Fruit fly (Drosophila melanogaster) whole organism, embryonic: ENCODE data around the gene lgs.

Experiments used
- Abd-B ChIP-seq: fragments of 200-800 bp; sonication (Bioruptor generic); optimal IDR thresholded peaks from 2 replicates; lab custom pipeline; 2018; ENCODE audit warnings: missing biosample characterization, mild to moderate bottlenecking, missing genetic modification characterization, moderate library complexity
- Asciz ChIP-seq: fragments of 200-800 bp; sonication (Bioruptor generic); optimal IDR thresholded peaks from 2 replicates; lab custom pipeline; 2017; ENCODE audit warnings: missing biosample characterization, mild to moderate bottlenecking, missing genetic modification characterization, missing genetic modification reagents
- CG10366 ChIP-seq: fragments of 200-800 bp; sonication (Bioruptor generic); IDR thresholded peaks from 2 replicates; pipeline ENCODE4 v1.3.6; 2022; ENCODE audit warnings: missing biosample characterization, missing genetic modification characterization
- CG10462 ChIP-seq: fragments of 200-800 bp; sonication (Bioruptor generic); optimal IDR thresholded peaks from 2 replicates; lab custom pipeline; 2016; ENCODE audit warnings: missing biosample characterization, missing genetic modification characterization
- CG10979 ChIP-seq: fragments of 200-800 bp; sonication (Bioruptor generic); optimal IDR thresholded peaks from 2 replicates; lab custom pipeline; 2018; ENCODE audit warnings: missing biosample characterization, mild to moderate bottlenecking, missing genetic modification characterization, moderate library complexity
- CG11456 ChIP-seq: fragments of 200-800 bp; sonication (Bioruptor generic); IDR thresholded peaks from 3 replicates; pipeline ENCODE4 v1.3.6; 2022; ENCODE audit warnings: missing biosample characterization, missing genetic modification characterization
- CG12391 ChIP-seq: fragments of 200-800 bp; sonication (Bioruptor generic); optimal IDR thresholded peaks from 3 replicates; lab custom pipeline; 2018; ENCODE audit warnings: missing biosample characterization, mild to moderate bottlenecking, missing genetic modification characterization, moderate library complexity
- CG15011 ChIP-seq: fragments of 200-800 bp; sonication (Bioruptor generic); optimal IDR thresholded peaks from 3 replicates; lab custom pipeline; 2018; ENCODE audit warnings: missing biosample characterization, mild to moderate bottlenecking, missing genetic modification characterization
- CG15073 ChIP-seq: fragments of 200-800 bp; sonication (Bioruptor generic); optimal IDR thresholded peaks from 2 replicates; lab custom pipeline; 2016; ENCODE audit warnings: missing biosample characterization, missing genetic modification characterization
- CG1647 ChIP-seq: fragments of 200-800 bp; sonication (Bioruptor generic); optimal IDR thresholded peaks from 3 replicates; lab custom pipeline; 2016; ENCODE audit warnings: missing biosample characterization, missing genetic modification characterization
- CG17829 ChIP-seq: fragments of 200-800 bp; optimal IDR thresholded peaks from 2 replicates; lab custom pipeline; 2019; ENCODE audit warnings: missing biosample characterization, mild to moderate bottlenecking, missing genetic modification characterization, moderate library complexity
- CG1832 ChIP-seq: fragments of 200-800 bp; sonication (Bioruptor generic); optimal IDR thresholded peaks from 2 replicates; lab custom pipeline; 2017; ENCODE audit warnings: missing biosample characterization, mild to moderate bottlenecking, missing genetic modification characterization, inconsistent platforms
- CG32767 ChIP-seq: fragments of 200-800 bp; sonication (Bioruptor generic); IDR thresholded peaks from 2 replicates; pipeline ENCODE4 v1.3.6; 2022; ENCODE audit warnings: missing biosample characterization, missing genetic modification characterization
- CG32772 ChIP-seq: fragments of 200-800 bp; sonication (Bioruptor generic); IDR thresholded peaks from 2 replicates; pipeline ENCODE4 v1.3.6; 2022; ENCODE audit warnings: missing biosample characterization, missing genetic modification characterization
- CG33213 ChIP-seq: fragments of 200-800 bp; sonication (Bioruptor generic); optimal IDR thresholded peaks from 3 replicates; lab custom pipeline; 2016; ENCODE audit warnings: missing biosample characterization, missing genetic modification characterization
- CG3726 ChIP-seq: fragments of 200-800 bp; sonication (Bioruptor generic); IDR thresholded peaks from 3 replicates; pipeline ENCODE4, ENCODE4 v1.3.6; 2022; ENCODE audit warnings: missing biosample characterization, missing genetic modification characterization
- CG4424 ChIP-seq: fragments of 200-800 bp; sonication (Bioruptor generic); optimal IDR thresholded peaks from 3 replicates; lab custom pipeline; 2016; ENCODE audit warnings: missing biosample characterization, missing genetic modification characterization
- CG4854 ChIP-seq: fragments of 200-800 bp; sonication (Bioruptor generic); optimal IDR thresholded peaks from 2 replicates; lab custom pipeline; 2016; ENCODE audit warnings: missing biosample characterization, missing genetic modification characterization, inconsistent platforms
- CG6272 ChIP-seq: fragments of 200-800 bp; sonication (Bioruptor generic); IDR thresholded peaks from 2 replicates; pipeline ENCODE4 v1.3.6; 2022; ENCODE audit warnings: missing biosample characterization, missing genetic modification characterization
- CG8281 ChIP-seq: fragments of 200-800 bp; sonication (Bioruptor generic); optimal IDR thresholded peaks from 2 replicates; lab custom pipeline; 2018; ENCODE audit warnings: missing biosample characterization, mild to moderate bottlenecking, missing genetic modification characterization, moderate library complexity
- CG8765 ChIP-seq: fragments of 200-800 bp; sonication (Bioruptor generic); IDR thresholded peaks from 2 replicates; pipeline ENCODE4 v1.3.6; 2022; ENCODE audit warnings: missing biosample characterization, missing genetic modification characterization
- D19A ChIP-seq: fragments of 200-800 bp; optimal IDR thresholded peaks from 3 replicates; lab custom pipeline; 2019; ENCODE audit warnings: missing biosample characterization, mild to moderate bottlenecking, missing genetic modification characterization, moderate library complexity
- Ets97D ChIP-seq: fragments of 200-800 bp; sonication (Bioruptor generic); optimal IDR thresholded peaks from 3 replicates; lab custom pipeline; 2016; ENCODE audit warnings: missing biosample characterization, missing genetic modification characterization
- Fer3 ChIP-seq: fragments of 200-800 bp; sonication (Bioruptor generic); optimal IDR thresholded peaks from 2 replicates; lab custom pipeline; 2018; ENCODE audit warnings: missing biosample characterization, mild to moderate bottlenecking, missing genetic modification characterization, moderate library complexity
- GATAe ChIP-seq: fragments of 200-800 bp; sonication (Bioruptor generic); conservative IDR thresholded peaks from 2 replicates; pipeline ENCODE4 v1.3.6; 2022; ENCODE audit warnings: missing biosample characterization, missing genetic modification characterization
- Gsc ChIP-seq: fragments of 200-800 bp; sonication (Bioruptor generic); IDR thresholded peaks from 2 replicates; pipeline ENCODE4 v1.3.6; 2022; ENCODE audit warnings: missing biosample characterization, missing genetic modification characterization
- HLH54F ChIP-seq: fragments of 200-800 bp; sonication (Bioruptor generic); optimal IDR thresholded peaks from 3 replicates; lab custom pipeline; 2016; ENCODE audit warnings: missing biosample characterization, missing genetic modification characterization
- HmgZ ChIP-seq: fragments of 200-800 bp; sonication (Bioruptor generic); optimal IDR thresholded peaks from 2 replicates; lab custom pipeline; 2018; ENCODE audit warnings: missing biosample characterization, mild to moderate bottlenecking, missing genetic modification characterization
- NK7.1 ChIP-seq: fragments of 200-800 bp; sonication (Bioruptor generic); optimal IDR thresholded peaks from 3 replicates; lab custom pipeline; 2016; ENCODE audit warnings: missing biosample characterization, missing genetic modification characterization
- Nf-YB ChIP-seq: fragments of 200-800 bp; sonication (Bioruptor generic); optimal IDR thresholded peaks from 3 replicates; lab custom pipeline; 2019; ENCODE audit warnings: missing biosample characterization, mild to moderate bottlenecking, missing genetic modification characterization, moderate library complexity
- ap ChIP-seq: fragments of 200-800 bp; sonication (Bioruptor generic); IDR thresholded peaks from 2 replicates; pipeline ENCODE4 v1.3.6; 2022; ENCODE audit warnings: missing biosample characterization, missing genetic modification characterization
- ci ChIP-seq: fragments of 200-800 bp; sonication (Bioruptor generic); IDR thresholded peaks from 3 replicates; pipeline ENCODE4 v1.3.6; 2022; ENCODE audit warnings: missing biosample characterization, missing genetic modification characterization
- dpn ChIP-seq, 2 experiments: fragments of 200-800 bp; sonication (Bioruptor generic); optimal IDR thresholded peaks; 3 replicates each; lab custom pipeline; 2016; ENCODE audit warnings: missing biosample characterization in 2 of 2, missing genetic modification characterization in 2 of 2
- eve ChIP-seq, 2 experiments: fragments of >200 bp; optimal IDR thresholded peaks; 2 replicates each; lab custom pipeline; 2017; ENCODE audit warnings: missing biosample characterization in 2 of 2, missing genetic modification characterization in 2 of 2
- fd102C ChIP-seq: fragments of 200-800 bp; sonication (Bioruptor generic); optimal IDR thresholded peaks from 2 replicates; lab custom pipeline; 2018; ENCODE audit warnings: missing biosample characterization, mild to moderate bottlenecking, missing genetic modification characterization, moderate library complexity
- gcm2 ChIP-seq: fragments of 200-800 bp; sonication (Bioruptor generic); optimal IDR thresholded peaks from 2 replicates; lab custom pipeline; 2016; ENCODE audit warnings: missing biosample characterization, missing genetic modification characterization
- gsb-n ChIP-seq: fragments of 200-800 bp; sonication (Bioruptor generic); optimal IDR thresholded peaks from 3 replicates; lab custom pipeline; 2018; ENCODE audit warnings: missing biosample characterization, mild to moderate bottlenecking, missing genetic modification characterization
- h ChIP-seq: fragments of >200 bp; optimal IDR thresholded peaks from 2 replicates; lab custom pipeline; 2017
- ind ChIP-seq: fragments of 200-800 bp; sonication (Bioruptor generic); optimal IDR thresholded peaks from 3 replicates; lab custom pipeline; 2016; ENCODE audit warnings: missing biosample characterization, missing genetic modification characterization
- insv ChIP-seq, 2 experiments: fragments of 200-800 bp; sonication (Bioruptor generic); optimal IDR thresholded peaks; 3 replicates each; lab custom pipeline; 2016 to 2018; ENCODE audit warnings: missing biosample characterization in 2 of 2, missing genetic modification characterization in 2 of 2
- klu ChIP-seq: fragments of 200-800 bp; sonication (Bioruptor generic); IDR thresholded peaks from 2 replicates; pipeline ENCODE4 v1.3.6; 2022; ENCODE audit warnings: missing biosample characterization, missing genetic modification characterization
- lola ChIP-seq, 3 experiments: fragments of >200 bp in 2 of 3; fragments of 200-800 bp in 1 of 3; sonication (Bioruptor generic) in 1 of 3; optimal IDR thresholded peaks; 2 replicates each; lab custom pipeline; 2017 to 2019; ENCODE audit warnings: missing biosample characterization in 3 of 3, missing genetic modification characterization in 3 of 3, mild to moderate bottlenecking in 1 of 3, moderate library complexity in 1 of 3
- onecut ChIP-seq: fragments of 200-800 bp; sonication (Bioruptor generic); IDR thresholded peaks from 2 replicates; pipeline ENCODE4 v1.3.6; 2022; ENCODE audit warnings: missing biosample characterization, missing genetic modification characterization
- pan ChIP-seq, 4 experiments: fragments of >200 bp in 3 of 4; fragments of 200-800 bp in 1 of 4; sonication (Bioruptor generic) in 1 of 4; optimal IDR thresholded peaks in 3 of 4; IDR thresholded peaks in 1 of 4; 2 replicates each; pipeline versions ENCODE4 v1.3.6 to Lab custom; 2017 to 2022; ENCODE audit warnings: missing biosample characterization in 2 of 4, missing genetic modification characterization in 2 of 4, mixed read lengths in 1 of 4
- pros ChIP-seq: fragments of 200-800 bp; sonication (Bioruptor generic); optimal IDR thresholded peaks from 3 replicates; lab custom pipeline; 2019; ENCODE audit warnings: missing biosample characterization, mild to moderate bottlenecking, missing genetic modification characterization, moderate library complexity
- scrt ChIP-seq: fragments of 200-800 bp; sonication (Bioruptor generic); optimal IDR thresholded peaks from 2 replicates; lab custom pipeline; 2018; ENCODE audit warnings: missing biosample characterization, mild to moderate bottlenecking, missing genetic modification characterization, moderate library complexity
- seq ChIP-seq: fragments of 200-800 bp; sonication (Bioruptor generic); IDR thresholded peaks from 2 replicates; pipeline ENCODE4 v1.3.6; 2022; ENCODE audit warnings: missing biosample characterization, missing genetic modification characterization
- sqz ChIP-seq: fragments of 200-800 bp; sonication (Bioruptor generic); optimal IDR thresholded peaks from 3 replicates; lab custom pipeline; 2018; ENCODE audit warnings: missing biosample characterization, mild to moderate bottlenecking, missing genetic modification characterization
- tgo ChIP-seq: fragments of 200-800 bp; sonication (Bioruptor generic); IDR thresholded peaks from 3 replicates; pipeline ENCODE4 v1.3.6; 2022; ENCODE audit warnings: missing biosample characterization, missing genetic modification characterization
- tll ChIP-seq, 2 experiments: fragments of 200-800 bp in 1 of 2; fragments of >200 bp in 1 of 2; sonication (Bioruptor generic) in 1 of 2; optimal IDR thresholded peaks; 2 replicates each; lab custom pipeline; 2017 to 2019; ENCODE audit warnings: missing biosample characterization in 2 of 2, missing genetic modification characterization in 2 of 2, mild to moderate bottlenecking in 1 of 2, moderate library complexity in 1 of 2
- trh ChIP-seq: fragments of 200-800 bp; sonication (Bioruptor generic); optimal IDR thresholded peaks from 2 replicates; lab custom pipeline; 2016; ENCODE audit warnings: missing biosample characterization, missing genetic modification characterization
- twi ChIP-seq: fragments of 200-800 bp; optimal IDR thresholded peaks from 2 replicates; lab custom pipeline; 2019; ENCODE audit warnings: missing biosample characterization, mild to moderate bottlenecking, missing genetic modification characterization, moderate library complexity

The lgs gene

dm6 chr4:487480-487879 lies 43.8 kb upstream of the lgs start (continued):
- no peak for TF ChIP-seq CG11456 (GFP tag; lab: Robert Waterston, UW)
- no peak for TF ChIP-seq gsb-n
- TF ChIP-seq ap (GFP tag; lab: Robert Waterston, UW), result no peak
- TF ChIP-seq klu, result no peak
- no peak for TF ChIP-seq Fer3 (tag; lab: Kevin White, UChicago)
- TF ChIP-seq NK7.1 (GFP tag; lab: Kevin White, UChicago), result no peak
- no peak for TF ChIP-seq GATAe
- no peak for TF ChIP-seq CG15073 (GFP tag; lab: Kevin White, UChicago)
- no peak for TF ChIP-seq HmgZ
- TF ChIP-seq pan (optimal IDR thresholded peaks at IDR 0.05; lab: Kevin White, UChicago), result no peak
- TF ChIP-seq pan (GFP tag; optimal IDR thresholded peaks at IDR 0.05 in 1 of 2, IDR thresholded peaks at IDR 0.05 in 1 of 2), result no peak
- TF ChIP-seq CG10462 (GFP tag; lab: Kevin White, UChicago), result no peak
- TF ChIP-seq tgo (GFP tag; lab: Robert Waterston, UW), result no peak
- no peak for TF ChIP-seq CG1647 (GFP tag; lab: Kevin White, UChicago)
- TF ChIP-seq onecut (GFP tag; lab: Robert Waterston, UW), result peak; percentile 95
- TF ChIP-seq lola (GFP tag; optimal IDR thresholded peaks at IDR 0.05; lab: Kevin White, UChicago), result no peak
- no peak for TF ChIP-seq CG32772 (GFP tag; lab: Robert Waterston, UW)
- no peak for TF ChIP-seq tll (GFP tag; optimal IDR thresholded peaks at IDR 0.05; lab: Kevin White, UChicago)
- TF ChIP-seq twi (tag; lab: Kevin White, UChicago), result no peak
- TF ChIP-seq pros, result peak; percentile 77
- TF ChIP-seq Asciz, result peak; percentile 29
- TF ChIP-seq D19A (tag; lab: Kevin White, UChicago), result peak; percentile 61
- peak in 1 of 2 experiments; percentile 44 for TF ChIP-seq eve (GFP tag; optimal IDR thresholded peaks at IDR 0.05; lab: Kevin White, UChicago)
- TF ChIP-seq HLH54F (GFP tag; lab: Kevin White, UChicago), result no peak
- no peak for TF ChIP-seq Ets97D (GFP tag; lab: Kevin White, UChicago)
- no peak for TF ChIP-seq seq (GFP tag; lab: Robert Waterston, UW)
- TF ChIP-seq CG8765 (GFP tag; lab: Robert Waterston, UW), result no peak
- no peak for TF ChIP-seq trh (GFP tag; lab: Kevin White, UChicago)
- no peak for TF ChIP-seq insv (GFP tag; optimal IDR thresholded peaks at IDR 0.05; lab: Kevin White, UChicago)
- TF ChIP-seq CG6272 (GFP tag; lab: Robert Waterston, UW), result no peak
- TF ChIP-seq CG33213, result no peak
- TF ChIP-seq ind, result no peak
- no peak for TF ChIP-seq Abd-B (GFP tag; lab: Kevin White, UChicago)
- no peak for TF ChIP-seq CG4854 (GFP tag; lab: Kevin White, UChicago)
- peak; percentile 9 for TF ChIP-seq CG12391 (tag; lab: Kevin White, UChicago)
- no peak for TF ChIP-seq CG1832 (GFP tag; lab: Kevin White, UChicago)
- no peak for TF ChIP-seq CG3726 (GFP tag; lab: Robert Waterston, UW)
- peak; percentile 35 for TF ChIP-seq CG10979
- peak; percentile 10 for TF ChIP-seq CG17829 (tag; lab: Kevin White, UChicago)
- TF ChIP-seq CG4424 (GFP tag; lab: Kevin White, UChicago), result no peak
- no peak for TF ChIP-seq CG15011 (GFP tag; lab: Kevin White, UChicago)
- TF ChIP-seq h (lab: Kevin White, UChicago), result no peak
- TF ChIP-seq sqz (GFP tag; lab: Kevin White, UChicago), result peak; percentile 67
- TF ChIP-seq ci (GFP tag; lab: Robert Waterston, UW), result peak; percentile 11; the same call in 1 of the 3 replicates
- TF ChIP-seq CG8281, result no peak
- TF ChIP-seq gcm2 (GFP tag; lab: Kevin White, UChicago), result no peak
- no peak for TF ChIP-seq dpn (GFP tag; optimal IDR thresholded peaks at IDR 0.05; lab: Kevin White, UChicago)
- no peak for TF ChIP-seq scrt (GFP tag; lab: Kevin White, UChicago)
- TF ChIP-seq Nf-YB (GFP tag; lab: Kevin White, UChicago), result no peak
- TF ChIP-seq CG10366, result no peak
- no peak for TF ChIP-seq CG32767 (GFP tag; lab: Robert Waterston, UW)
- TF ChIP-seq Gsc (GFP tag; lab: Robert Waterston, UW), result no peak
- TF ChIP-seq fd102C (GFP tag; lab: Kevin White, UChicago), result peak; percentile 21
